Fruit fly (Drosophila melanogaster) whole organism, pupa: ENCODE data around the gene CG34433.
A peak's percentile ranks its signal among the peaks of the same experiment; 100 is the strongest.

Source experiments
- CG12605 ChIP-seq: fragments of 200-800 bp; sonication (Bioruptor generic); IDR thresholded peaks from 2 replicates; pipeline ENCODE4 v1.3.6; 2022; ENCODE audit warnings: missing biosample characterization, missing genetic modification characterization
- CG32121 ChIP-seq: fragments of 200-800 bp; sonication (Bioruptor generic); IDR thresholded peaks from 2 replicates; pipeline ENCODE4 v1.3.6; 2022; ENCODE audit warnings: missing biosample characterization, missing genetic modification characterization
- CG9948 ChIP-seq: fragments of 200-800 bp; sonication (Bioruptor generic); optimal IDR thresholded peaks from 2 replicates; lab custom pipeline; 2018; ENCODE audit warnings: missing biosample characterization, mild to moderate bottlenecking, missing genetic modification characterization, moderate library complexity
- EcR ChIP-seq: fragments of 200-800 bp; sonication (Bioruptor generic); optimal IDR thresholded peaks from 3 replicates; lab custom pipeline; 2019; ENCODE audit warnings: missing biosample characterization, missing genetic modification characterization, mild to moderate bottlenecking, moderate library complexity, missing genetic modification reagents
- Pif1A ChIP-seq: fragments of 200-800 bp; sonication (Bioruptor generic); optimal IDR thresholded peaks from 3 replicates; lab custom pipeline; 2016; ENCODE audit warnings: missing biosample characterization, missing genetic modification characterization

DNA sequence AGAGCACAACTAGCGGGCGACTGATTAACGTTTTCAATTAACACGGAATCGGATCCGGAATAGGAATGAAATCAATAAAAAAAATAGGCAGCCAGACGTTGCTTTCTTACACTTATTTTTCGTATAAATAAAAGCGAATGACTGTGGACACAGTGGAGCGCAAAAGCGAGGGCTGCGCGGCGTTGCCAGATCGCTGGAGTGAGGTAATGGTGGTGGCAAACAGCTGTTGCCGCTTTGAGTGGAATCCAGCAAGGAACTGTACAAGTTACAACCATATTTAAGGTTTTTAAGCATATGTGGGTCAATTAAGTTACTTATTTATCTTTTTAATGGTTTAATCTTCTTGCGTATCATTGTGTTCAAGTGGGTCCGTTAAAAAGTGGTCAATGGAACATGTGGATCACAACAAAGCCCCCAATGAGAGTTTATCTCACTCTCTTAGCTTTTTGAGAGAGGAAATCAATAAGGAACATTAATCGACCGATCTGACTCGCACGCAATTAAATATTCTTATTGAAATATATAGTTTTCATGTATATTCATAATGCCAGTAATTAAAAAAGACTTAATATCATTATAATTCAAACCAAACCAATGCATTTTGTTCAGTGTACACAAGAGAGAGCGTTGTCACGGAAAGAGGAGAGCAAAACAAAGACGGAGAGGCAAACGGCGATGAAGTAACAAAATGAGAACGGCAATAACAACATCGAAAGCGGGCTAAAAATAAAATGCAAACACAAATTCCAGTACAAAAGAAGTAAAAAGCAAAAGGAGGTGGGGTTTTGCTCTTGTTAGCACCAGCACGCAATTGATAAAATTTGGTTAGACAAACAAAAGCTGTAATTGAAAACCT, 49.4 kb upstream of the CG34433 start:
- peak; percentile 96 for TF ChIP-seq CG32121 (GFP tag; lab: Robert Waterston, UW)
- TF ChIP-seq Pif1A (GFP tag; lab: Kevin White, UChicago): peak; percentile 94
- TF ChIP-seq CG12605 (GFP tag; lab: Robert Waterston, UW): peak; percentile 95
- peak; percentile 77 for TF ChIP-seq CG9948 (tag; lab: Kevin White, UChicago)
- peak; percentile 58 for TF ChIP-seq EcR (GFP tag; lab: Kevin White, UChicago)
